Worm (Caenorhabditis elegans) whole organism, L3 larva: ENCODE results near the gene npr-41.
A peak's percentile ranks its signal among the peaks of the same experiment; 100 is the strongest.

Experiments
- R02D3.7 ChIP-seq: fragments of 150-350 bp; optimal IDR thresholded peaks from 2 replicates; lab custom pipeline; 2014; ENCODE audit warnings: missing biosample characterization, missing genetic modification characterization
- ZK546.5 ChIP-seq: sonication (generic microtip); optimal IDR thresholded peaks from 2 replicates; lab custom pipeline; 2017; ENCODE audit warnings: missing biosample characterization, missing genetic modification characterization
- aly-2 ChIP-seq: fragments of 150-350 bp; optimal IDR thresholded peaks from 2 replicates; lab custom pipeline; 2014; ENCODE audit warnings: missing biosample characterization, missing genetic modification characterization
- ama-1 ChIP-seq: fragments of 150-350 bp; optimal IDR thresholded peaks from 2 replicates; lab custom pipeline; 2018
- ceh-16 ChIP-seq: sonication (generic microtip); optimal IDR thresholded peaks from 2 replicates; lab custom pipeline; 2017; ENCODE audit warnings: missing biosample characterization, missing genetic modification characterization
- ceh-28 ChIP-seq: fragments of 150-350 bp; optimal IDR thresholded peaks from 2 replicates; lab custom pipeline; 2014; ENCODE audit warnings: missing biosample characterization, missing genetic modification reagents, missing genetic modification characterization
- ceh-82 ChIP-seq: fragments of 150-350 bp; optimal IDR thresholded peaks from 2 replicates; lab custom pipeline; 2014; ENCODE audit warnings: missing biosample characterization, missing genetic modification characterization
- ceh-9 ChIP-seq: sonication (generic microtip); optimal IDR thresholded peaks from 2 replicates; lab custom pipeline; 2018; ENCODE audit warnings: missing biosample characterization, missing genetic modification characterization
- daf-12 ChIP-seq: fragments of 150-350 bp; optimal IDR thresholded peaks from 2 replicates; lab custom pipeline; 2014; ENCODE audit warnings: missing biosample characterization, missing genetic modification reagents, missing genetic modification characterization
- egl-27 ChIP-seq: sonication (generic microtip); optimal IDR thresholded peaks from 4 replicates; lab custom pipeline; 2017; ENCODE audit warnings: missing biosample characterization, missing genetic modification reagents, missing genetic modification characterization
- egl-5 ChIP-seq: fragments of 150-350 bp; optimal IDR thresholded peaks from 2 replicates; lab custom pipeline; 2017; ENCODE audit warnings: missing biosample characterization, missing genetic modification reagents, missing genetic modification characterization, inconsistent platforms
- elt-1 ChIP-seq: fragments of 150-350 bp; optimal IDR thresholded peaks from 2 replicates; lab custom pipeline; 2014; ENCODE audit warnings: missing biosample characterization, missing genetic modification characterization
- elt-2 ChIP-seq: sonication (generic microtip); optimal IDR thresholded peaks from 2 replicates; lab custom pipeline; 2016; ENCODE audit warnings: missing genetic modification reagents, mild to moderate bottlenecking, missing genetic modification characterization, missing compliant biosample characterization
- elt-3 ChIP-seq, 3 experiments: fragments of 150-350 bp in 1 of 3; sonication (generic microtip) in 2 of 3; optimal IDR thresholded peaks; 2 replicates in 2 of 3; 4 replicates in 1 of 3; lab custom pipeline; 2014 to 2017; ENCODE audit warnings: missing biosample characterization in 3 of 3, missing genetic modification characterization in 3 of 3
- eor-1 ChIP-seq, 2 experiments: fragments of 150-350 bp; optimal IDR thresholded peaks; 2 replicates each; lab custom pipeline; 2014 to 2018; ENCODE audit warnings: missing biosample characterization in 2 of 2, missing genetic modification characterization in 2 of 2
- fkh-10 ChIP-seq: sonication (generic microtip); optimal IDR thresholded peaks from 2 replicates; lab custom pipeline; 2017; ENCODE audit warnings: missing biosample characterization, missing genetic modification reagents, missing genetic modification characterization
- fkh-2 ChIP-seq: fragments of 150-350 bp; optimal IDR thresholded peaks from 2 replicates; lab custom pipeline; 2014; ENCODE audit warnings: missing biosample characterization, missing genetic modification reagents, missing genetic modification characterization
- fos-1 ChIP-seq: fragments of 150-350 bp; optimal IDR thresholded peaks from 2 replicates; lab custom pipeline; 2014; ENCODE audit warnings: missing biosample characterization, missing genetic modification characterization
- hmg-11 ChIP-seq: sonication (generic microtip); optimal IDR thresholded peaks from 2 replicates; lab custom pipeline; 2016; ENCODE audit warnings: missing genetic modification characterization, missing compliant biosample characterization
- jun-1 ChIP-seq: fragments of 150-350 bp; optimal IDR thresholded peaks from 2 replicates; lab custom pipeline; 2014; ENCODE audit warnings: missing biosample characterization, missing genetic modification reagents, missing genetic modification characterization
- lin-15B ChIP-seq: fragments of 150-350 bp; optimal IDR thresholded peaks from 2 replicates; lab custom pipeline; 2014; ENCODE audit warnings: missing biosample characterization, missing genetic modification characterization
- lin-39 ChIP-seq: fragments of 150-350 bp; optimal IDR thresholded peaks from 2 replicates; lab custom pipeline; 2018; ENCODE audit warnings: missing biosample characterization, missing genetic modification reagents, missing genetic modification characterization
- lsy-12 ChIP-seq: sonication (generic microtip); optimal IDR thresholded peaks from 2 replicates; lab custom pipeline; 2016; ENCODE audit warnings: mild to moderate bottlenecking, missing genetic modification characterization, missing compliant biosample characterization
- mdl-1 ChIP-seq: fragments of 150-350 bp; optimal IDR thresholded peaks from 2 replicates; lab custom pipeline; 2014; ENCODE audit warnings: missing biosample characterization, missing genetic modification characterization
- mml-1 ChIP-seq: fragments of 150-350 bp; sonication (generic microtip); optimal IDR thresholded peaks from 3 replicates; lab custom pipeline; 2014; ENCODE audit warnings: missing biosample characterization, missing genetic modification characterization
- nfya-1 ChIP-seq: sonication (generic microtip); optimal IDR thresholded peaks from 2 replicates; lab custom pipeline; 2017; ENCODE audit warnings: missing genetic modification characterization, mild to moderate bottlenecking, missing compliant biosample characterization, antibody characterized with exemption, moderate library complexity; ENCODE audit not compliant: insufficient read depth
- nhr-11 ChIP-seq: fragments of 150-350 bp; optimal IDR thresholded peaks from 2 replicates; lab custom pipeline; 2014; ENCODE audit warnings: missing biosample characterization, missing genetic modification characterization
- nhr-12 ChIP-seq: fragments of 150-350 bp; optimal IDR thresholded peaks from 2 replicates; lab custom pipeline; 2014; ENCODE audit warnings: missing biosample characterization, missing genetic modification characterization
- nhr-23 ChIP-seq: fragments of 150-350 bp; optimal IDR thresholded peaks from 2 replicates; lab custom pipeline; 2014; ENCODE audit warnings: missing biosample characterization, missing genetic modification reagents, missing genetic modification characterization
- nhr-237 ChIP-seq: fragments of 150-350 bp; optimal IDR thresholded peaks from 2 replicates; lab custom pipeline; 2014; ENCODE audit warnings: missing biosample characterization, missing genetic modification characterization
- nhr-25 ChIP-seq: sonication (generic microtip); optimal IDR thresholded peaks from 2 replicates; lab custom pipeline; 2017; ENCODE audit warnings: missing biosample characterization, missing genetic modification characterization
- nhr-28 ChIP-seq: fragments of 150-350 bp; optimal IDR thresholded peaks from 2 replicates; lab custom pipeline; 2014; ENCODE audit warnings: missing biosample characterization, missing genetic modification characterization
- nhr-43 ChIP-seq: sonication (generic microtip); optimal IDR thresholded peaks from 2 replicates; lab custom pipeline; 2016; ENCODE audit warnings: mild to moderate bottlenecking, missing genetic modification characterization, missing compliant biosample characterization; ENCODE audit not compliant: poor library complexity, severe bottlenecking
- nhr-67 ChIP-seq: fragments of 150-350 bp; optimal IDR thresholded peaks from 2 replicates; lab custom pipeline; 2014; ENCODE audit warnings: missing biosample characterization, missing genetic modification characterization
- nhr-76 ChIP-seq: fragments of 150-350 bp; sonication (generic microtip); optimal IDR thresholded peaks from 5 replicates; lab custom pipeline; 2014; ENCODE audit warnings: missing biosample characterization, missing genetic modification characterization
- nhr-77 ChIP-seq: fragments of 150-350 bp; optimal IDR thresholded peaks from 2 replicates; lab custom pipeline; 2014; ENCODE audit warnings: missing biosample characterization, missing genetic modification characterization
- pha-4 ChIP-seq: fragments of 150-350 bp; optimal IDR thresholded peaks from 2 replicates; lab custom pipeline; 2014; ENCODE audit warnings: missing biosample characterization, missing genetic modification reagents, missing genetic modification characterization
- pqm-1 ChIP-seq: fragments of 150-350 bp; optimal IDR thresholded peaks from 2 replicates; lab custom pipeline; 2017; ENCODE audit warnings: missing biosample characterization, missing genetic modification characterization, inconsistent platforms
- sea-2 ChIP-seq: fragments of 150-350 bp; sonication (generic microtip); optimal IDR thresholded peaks from 4 replicates; lab custom pipeline; 2014; ENCODE audit warnings: missing biosample characterization, missing genetic modification reagents, missing genetic modification characterization
- skn-1 ChIP-seq: fragments of 150-350 bp; optimal IDR thresholded peaks from 2 replicates; lab custom pipeline; 2014; ENCODE audit warnings: missing biosample characterization, missing genetic modification characterization
- snpc-4 ChIP-seq: fragments of 150-350 bp; optimal IDR thresholded peaks from 2 replicates; lab custom pipeline; 2014; ENCODE audit warnings: missing biosample characterization, missing genetic modification characterization
- tbx-2 ChIP-seq: sonication (generic microtip); optimal IDR thresholded peaks from 2 replicates; lab custom pipeline; 2016; ENCODE audit warnings: mild to moderate bottlenecking, missing genetic modification characterization, missing compliant biosample characterization
- unc-39 ChIP-seq: sonication (generic microtip); optimal IDR thresholded peaks from 4 replicates; lab custom pipeline; 2017; ENCODE audit warnings: missing biosample characterization, missing genetic modification characterization
- unc-62 ChIP-seq: fragments of 150-350 bp; sonication (generic microtip); optimal IDR thresholded peaks from 4 replicates; lab custom pipeline; 2014; ENCODE audit warnings: missing biosample characterization, missing genetic modification reagents, missing genetic modification characterization
- zag-1 ChIP-seq: fragments of 150-350 bp; optimal IDR thresholded peaks from 2 replicates; lab custom pipeline; 2014; ENCODE audit warnings: missing biosample characterization, missing genetic modification characterization
- ztf-11 ChIP-seq: fragments of 150-350 bp; optimal IDR thresholded peaks from 2 replicates; lab custom pipeline; 2014; ENCODE audit warnings: missing biosample characterization, missing genetic modification characterization
- ztf-4 ChIP-seq: fragments of 150-350 bp; optimal IDR thresholded peaks from 2 replicates; lab custom pipeline; 2014; ENCODE audit warnings: missing biosample characterization, missing genetic modification characterization

npr-41 gene

DNA sequence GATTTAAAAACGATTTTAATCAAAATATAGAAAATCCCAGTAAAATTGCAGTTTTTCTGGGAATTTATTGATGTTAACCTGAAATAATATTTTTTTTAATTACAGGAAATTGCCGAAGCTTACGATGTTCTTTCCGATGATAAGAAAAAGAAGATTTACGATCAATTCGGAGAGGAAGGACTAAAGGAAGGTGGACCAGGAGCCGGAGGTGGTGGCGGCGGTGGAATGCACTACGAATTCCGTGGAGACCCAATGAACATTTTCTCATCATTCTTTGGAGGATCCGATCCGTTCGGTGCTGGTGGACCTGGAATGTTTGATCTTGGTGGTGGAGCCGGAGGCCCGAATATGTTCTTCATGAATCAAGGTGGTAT, 35.5 kb downstream of the npr-41 start:
- no peak for TF ChIP-seq ceh-9 (tag; lab: Kevin White, UChicago)
- TF ChIP-seq hmg-11 = no peak
- no peak for TF ChIP-seq ztf-4 (tag; lab: Kevin White, UChicago)
- TF ChIP-seq ztf-11 = no peak
- TF ChIP-seq pqm-1 (tag; lab: Kevin White, UChicago) = no peak
- TF ChIP-seq egl-5 (tag; lab: Kevin White, UChicago) = no peak
- TF ChIP-seq nhr-12 (tag; lab: Kevin White, UChicago) = no peak
- TF ChIP-seq snpc-4 (tag; lab: Kevin White, UChicago) = no peak

DNA sequence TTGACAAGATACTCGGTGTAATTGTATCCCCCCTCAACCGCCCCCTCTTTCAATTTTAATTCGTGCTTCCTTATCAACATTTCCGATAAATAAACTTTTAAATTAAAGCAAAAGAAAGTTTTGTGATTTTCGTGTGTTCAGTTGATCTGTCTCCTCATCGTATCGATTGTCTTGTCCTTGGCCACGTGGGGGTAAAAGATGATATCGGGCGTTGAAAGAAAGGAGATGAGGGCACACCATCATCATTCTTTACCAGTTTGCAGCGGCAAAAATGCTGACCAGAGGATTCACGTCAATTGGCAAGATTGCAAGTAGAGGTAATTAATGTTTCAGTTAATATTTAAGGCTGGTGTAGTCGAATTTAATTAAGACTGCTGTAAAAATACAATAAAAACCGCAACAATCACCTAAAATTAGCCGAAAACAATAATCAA, 36.8 kb downstream of the npr-41 start, which contains the start of gene F54D5.7:
Gene F54D5.7, plus strand, starts transcription at position 264 of the 434 bp plus-strand sequence.
- TF ChIP-seq nhr-43 (peak; percentile 32), daf-12 (tag; lab: Kevin White, UChicago) (no peak), ztf-11 (no peak), nhr-76 (no peak), R02D3.7 (tag; lab: Kevin White, UChicago) (no peak), ama-1 (lab: Kevin White, UChicago) (peak; percentile 100), pqm-1 (tag; lab: Kevin White, UChicago) (no peak), nhr-28 (tag; lab: Kevin White, UChicago) (no peak), nhr-11 (tag; lab: Kevin White, UChicago) (no peak), sea-2 (no peak), eor-1 (tag; optimal IDR thresholded peaks at IDR 0.05; lab: Kevin White, UChicago) (no peak), jun-1 (no peak), aly-2 (tag; lab: Kevin White, UChicago) (no peak), nhr-77 (tag; lab: Kevin White, UChicago) (no peak), unc-62 (GFP tag; lab: Kevin White, UChicago) (peak; percentile 7), elt-2 (tag; lab: Kevin White, UChicago) (peak; percentile 70), egl-5 (tag; lab: Kevin White, UChicago) (peak; percentile 2), skn-1 (tag; lab: Kevin White, UChicago) (peak; percentile 5), unc-39 (no peak), ceh-16 (tag; lab: Kevin White, UChicago) (peak; percentile 75), snpc-4 (tag; lab: Kevin White, UChicago) (peak; percentile 39), tbx-2 (peak; percentile 65), ZK546.5 (no peak), nfya-1 (tag; lab: Kevin White, UChicago) (peak; percentile 67), egl-27 (tag; lab: Kevin White, UChicago) (no peak), hmg-11 (no peak), mml-1 (tag; lab: Kevin White, UChicago) (no peak), ceh-82 (tag; lab: Kevin White, UChicago) (no peak), lin-15B (tag; lab: Kevin White, UChicago) (no peak), fos-1 (peak; percentile 66), zag-1 (tag; lab: Kevin White, UChicago) (no peak), elt-1 (tag; lab: Kevin White, UChicago) (peak; percentile 1), lin-39 (tag; lab: Kevin White, UChicago) (peak; percentile 21), lsy-12 (peak; percentile 54), nhr-67 (tag; lab: Kevin White, UChicago) (no peak), nhr-23 (tag; lab: Kevin White, UChicago) (peak; percentile 73), nhr-12 (tag; lab: Kevin White, UChicago) (no peak), fkh-10 (GFP tag; lab: Kevin White, UChicago) (no peak), pha-4 (tag; lab: Kevin White, UChicago) (peak; percentile 52), fkh-2 (tag; lab: Kevin White, UChicago) (no peak), ztf-4 (tag; lab: Kevin White, UChicago) (peak; percentile 92), mdl-1 (peak; percentile 32), ceh-28 (tag; lab: Kevin White, UChicago) (peak; percentile 16), elt-3 (tag; optimal IDR thresholded peaks at IDR 0.05; lab: Kevin White, UChicago) (peak in 1 of 3 experiments; percentile 28), nhr-25 (tag; lab: Kevin White, UChicago) (peak; percentile 96), nhr-237 (tag; lab: Kevin White, UChicago) (no peak), ceh-9 (tag; lab: Kevin White, UChicago) (no peak)
